Worm (Caenorhabditis elegans): Measurements from ENCODE around the gene stt-3.
A peak's percentile ranks its signal among the peaks of the same experiment; 100 is the strongest.

stt-3 gene

ce11 chrIII:6279453-6279852 is 31.0 kb downstream of the stt-3 start:
- TF ChIP-seq lin-32 (GFP tag; optimal IDR thresholded peaks at IDR 0.05) (no peak), zip-8 (tag; optimal IDR thresholded peaks at IDR 0.05) (peak; percentile 72)

- TF ChIP-seq tbx-8 (GFP tag; optimal IDR thresholded peaks at IDR 0.05): no peak
- peak; percentile 11 for TF ChIP-seq ham-2 (GFP tag; optimal IDR thresholded peaks at IDR 0.05)
- peak; percentile 56 for TF ChIP-seq nhr-237 (tag; optimal IDR thresholded peaks at IDR 0.05)
- no peak for TF ChIP-seq snpc-4 (tag; optimal IDR thresholded peaks at IDR 0.05)
- peak; percentile 4 for TF ChIP-seq ceh-39 (tag; optimal IDR thresholded peaks at IDR 0.05)
- TF ChIP-seq ceh-83 (GFP tag; optimal IDR thresholded peaks at IDR 0.05): no peak
- no peak for TF ChIP-seq bed-3 (GFP tag; optimal IDR thresholded peaks at IDR 0.05)
- no peak for TF ChIP-seq ztf-11 (tag; optimal IDR thresholded peaks at IDR 0.05)
- TF ChIP-seq ces-1 (GFP tag; optimal IDR thresholded peaks at IDR 0.05): peak; percentile 74
- peak; percentile 67 for TF ChIP-seq lin-13 (tag; optimal IDR thresholded peaks at IDR 0.05)
- TF ChIP-seq elt-1 (tag; optimal IDR thresholded peaks at IDR 0.05; ENCODE audit: borderline replicate concordance, insufficient read depth): no peak
- TF ChIP-seq nhr-12 (tag; optimal IDR thresholded peaks at IDR 0.05): no peak
- TF ChIP-seq lsy-2 (tag; optimal IDR thresholded peaks at IDR 0.05): peak; percentile 68
- peak; percentile 92 for TF ChIP-seq unc-62 (GFP tag; optimal IDR thresholded peaks at IDR 0.05)
- no peak for TF ChIP-seq hlh-1 (tag; optimal IDR thresholded peaks at IDR 0.05)
- no peak for TF ChIP-seq flh-1 (GFP tag; optimal IDR thresholded peaks at IDR 0.05)
- TF ChIP-seq M03D4.4 (tag; optimal IDR thresholded peaks at IDR 0.05): no peak
- TF ChIP-seq nhr-2 (tag; optimal IDR thresholded peaks at IDR 0.05): no peak
- TF ChIP-seq sem-2 (GFP tag; optimal IDR thresholded peaks at IDR 0.05): no peak
- TF ChIP-seq cnd-1 (tag; optimal IDR thresholded peaks at IDR 0.05): peak; percentile 73
- TF ChIP-seq mls-2 (tag; optimal IDR thresholded peaks at IDR 0.05): peak; percentile 65
- TF ChIP-seq zip-8 (tag; optimal IDR thresholded peaks at IDR 0.05): no peak
- TF ChIP-seq drap-1 (GFP tag; optimal IDR thresholded peaks at IDR 0.05): peak; percentile 59
- no peak for TF ChIP-seq nhr-76 (tag; optimal IDR thresholded peaks at IDR 0.05)
- TF ChIP-seq pha-4 (tag; optimal IDR thresholded peaks at IDR 0.05): peak; percentile 0
- no peak for TF ChIP-seq mep-1 (tag; optimal IDR thresholded peaks at IDR 0.05)
- peak; percentile 13 for TF ChIP-seq blmp-1 (tag; optimal IDR thresholded peaks at IDR 0.05)
- no peak for TF ChIP-seq nhr-28 (tag; optimal IDR thresholded peaks at IDR 0.05)
- peak; percentile 32 for TF ChIP-seq unc-39 (tag; optimal IDR thresholded peaks at IDR 0.05)
- TF ChIP-seq sptf-1 (tag; optimal IDR thresholded peaks at IDR 0.05): peak; percentile 62
- TF ChIP-seq unc-120 (tag; optimal IDR thresholded peaks at IDR 0.05; ENCODE audit: poor library complexity, severe bottlenecking): peak; percentile 82
- no peak for TF ChIP-seq lin-32 (GFP tag; optimal IDR thresholded peaks at IDR 0.05)
- TF ChIP-seq mab-5 (tag; optimal IDR thresholded peaks at IDR 0.05): no peak
- no peak for TF ChIP-seq elt-3 (tag; optimal IDR thresholded peaks at IDR 0.05)
- TF ChIP-seq ceh-43 (GFP tag; optimal IDR thresholded peaks at IDR 0.05): no peak
These were observed 31.7 kb downstream of the stt-3 start, which contains the start of gene hmg-1.2 for ce11 chrIII:6280070-6280596. TSS of gene hmg-1.2 (plus strand) at chrIII:6280380.

ce11 chrIII:6283024-6283423 is 34.6 kb downstream of the stt-3 start:
- TF ChIP-seq ham-2 (GFP tag; optimal IDR thresholded peaks at IDR 0.05): no peak
- no peak for TF ChIP-seq bed-3 (GFP tag; optimal IDR thresholded peaks at IDR 0.05)
- TF ChIP-seq mep-1 (tag; optimal IDR thresholded peaks at IDR 0.05): no peak
- TF ChIP-seq unc-120 (tag; optimal IDR thresholded peaks at IDR 0.05; ENCODE audit: poor library complexity, severe bottlenecking): no peak
- TF ChIP-seq nhr-12 (tag; optimal IDR thresholded peaks at IDR 0.05): no peak
- TF ChIP-seq ceh-83 (GFP tag; optimal IDR thresholded peaks at IDR 0.05): no peak
- no peak for TF ChIP-seq sptf-1 (tag; optimal IDR thresholded peaks at IDR 0.05)
- TF ChIP-seq ceh-39 (tag; optimal IDR thresholded peaks at IDR 0.05): no peak

- TF ChIP-seq nhr-28 (tag; optimal IDR thresholded peaks at IDR 0.05): no peak
- TF ChIP-seq nhr-237 (tag; optimal IDR thresholded peaks at IDR 0.05): no peak
- TF ChIP-seq mab-5 (tag; optimal IDR thresholded peaks at IDR 0.05): no peak
- TF ChIP-seq unc-39 (tag; optimal IDR thresholded peaks at IDR 0.05): no peak
- no peak for TF ChIP-seq unc-120 (tag; optimal IDR thresholded peaks at IDR 0.05; ENCODE audit: poor library complexity, severe bottlenecking)
- no peak for TF ChIP-seq flh-1 (GFP tag; optimal IDR thresholded peaks at IDR 0.05)
- no peak for TF ChIP-seq ceh-43 (GFP tag; optimal IDR thresholded peaks at IDR 0.05)
- TF ChIP-seq M03D4.4 (tag; optimal IDR thresholded peaks at IDR 0.05): no peak
- no peak for TF ChIP-seq nhr-76 (tag; optimal IDR thresholded peaks at IDR 0.05)
- TF ChIP-seq pha-4 (tag; optimal IDR thresholded peaks at IDR 0.05): no peak
These were observed 37.5 kb downstream of the stt-3 start, which contains the start of gene gadr-3 for ce11 chrIII:6285890-6286289. TSS of gene gadr-3 (minus strand) at chrIII:6285990.
